Worm (Caenorhabditis elegans) whole organism, early embryonic: ENCODE data around the gene msrp-7.

Experiments used
- B0310.2 ChIP-seq: sonication (generic microtip); optimal IDR thresholded peaks from 2 replicates; lab custom pipeline; 2016; ENCODE audit warnings: mild to moderate bottlenecking, missing genetic modification characterization, missing compliant biosample characterization
- F13C5.2 ChIP-seq: sonication (generic microtip); optimal IDR thresholded peaks from 2 replicates; lab custom pipeline; 2017; ENCODE audit warnings: mild to moderate bottlenecking, missing genetic modification characterization, inconsistent platforms, missing compliant biosample characterization
- aly-1 ChIP-seq: sonication (generic microtip); optimal IDR thresholded peaks from 2 replicates; lab custom pipeline; 2016; ENCODE audit warnings: missing genetic modification characterization, missing compliant biosample characterization
- ama-1 ChIP-seq: fragments of 150-350 bp; optimal IDR thresholded peaks from 2 replicates; lab custom pipeline; 2014
- ceh-13 ChIP-seq: fragments of 200-800 bp; sonication (Bioruptor generic); optimal IDR thresholded peaks from 2 replicates; lab custom pipeline; 2018; ENCODE audit warnings: mild to moderate bottlenecking, missing genetic modification characterization, missing compliant biosample characterization
- ceh-36 ChIP-seq: sonication (generic microtip); optimal IDR thresholded peaks from 2 replicates; lab custom pipeline; 2016; ENCODE audit warnings: missing genetic modification characterization, inconsistent platforms, missing compliant biosample characterization
- ets-7 ChIP-seq: sonication (generic microtip); optimal IDR thresholded peaks from 2 replicates; lab custom pipeline; 2016; ENCODE audit warnings: missing genotype, missing genetic modification characterization, missing compliant biosample characterization
- flt-1 ChIP-seq: fragments of 200-800 bp; sonication (Bioruptor generic); IDR thresholded peaks from 2 replicates; pipeline ENCODE4 v1.3.6; 2022; ENCODE audit warnings: missing genetic modification characterization, missing compliant biosample characterization
- hmbx-1 ChIP-seq: sonication (generic microtip); optimal IDR thresholded peaks from 2 replicates; lab custom pipeline; 2016; ENCODE audit warnings: mild to moderate bottlenecking, missing genetic modification characterization, missing compliant biosample characterization
- hmg-4 ChIP-seq: fragments of 200-800 bp; sonication (Bioruptor generic); optimal IDR thresholded peaks from 2 replicates; lab custom pipeline; 2018; ENCODE audit warnings: mild to moderate bottlenecking, missing genetic modification characterization, missing compliant biosample characterization
- hnd-1 ChIP-seq: sonication (generic microtip); optimal IDR thresholded peaks from 2 replicates; lab custom pipeline; 2016; ENCODE audit warnings: missing genetic modification characterization, missing compliant biosample characterization
- pes-1 ChIP-seq: fragments of 200-800 bp; sonication (Bioruptor generic); IDR thresholded peaks from 2 replicates; pipeline ENCODE4 v1.3.6; 2022; ENCODE audit warnings: missing genetic modification reagents, missing genetic modification characterization, missing compliant biosample characterization
- scrt-1 ChIP-seq: fragments of 200-800 bp; sonication (Bioruptor generic); IDR thresholded peaks from 2 replicates; pipeline ENCODE4 v1.3.6; 2022; ENCODE audit warnings: missing genetic modification characterization, missing compliant biosample characterization
- sea-1 ChIP-seq: fragments of 200-800 bp; sonication (Bioruptor generic); conservative IDR thresholded peaks from 2 replicates; pipeline ENCODE4 v1.3.6; 2022; ENCODE audit warnings: missing genetic modification characterization, missing compliant biosample characterization
- tbx-11 ChIP-seq: fragments of 200-800 bp; sonication (Bioruptor generic); IDR thresholded peaks from 2 replicates; pipeline ENCODE4 v1.3.6; 2022; ENCODE audit warnings: missing genetic modification characterization, missing compliant biosample characterization
- tbx-37 ChIP-seq: fragments of 200-800 bp; sonication (Bioruptor generic); conservative IDR thresholded peaks from 2 replicates; pipeline ENCODE4 v1.3.6; 2022; ENCODE audit warnings: missing genetic modification reagents, missing genetic modification characterization, missing compliant biosample characterization
- tra-4 ChIP-seq: sonication (generic microtip); optimal IDR thresholded peaks from 2 replicates; lab custom pipeline; 2017; ENCODE audit warnings: missing genetic modification characterization, missing compliant biosample characterization

Gene msrp-7

DNA sequence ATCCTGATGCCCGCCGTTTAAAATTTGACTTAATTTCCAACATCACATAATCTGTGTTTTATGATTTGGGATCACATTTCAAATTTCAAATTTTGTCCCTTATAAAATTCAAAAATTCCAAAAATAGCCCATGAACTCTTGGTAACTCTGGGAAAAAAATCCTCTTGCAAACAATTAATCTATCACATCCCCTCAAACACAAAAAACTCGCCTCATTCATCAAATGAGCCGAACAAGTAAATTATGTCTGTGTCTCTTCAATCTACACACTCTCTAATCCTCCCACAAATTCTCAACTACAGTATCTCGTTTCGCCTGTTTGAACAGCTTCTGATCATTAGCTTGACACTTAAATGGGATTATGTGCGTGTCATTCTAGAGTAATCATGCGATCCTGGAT is at the start of gene msrp-7:
Gene msrp-7, plus strand, starts transcription at position 301 of the 400 bp plus-strand sequence.
- TF ChIP-seq flt-1 (GFP tag; lab: Robert Waterston, UW) (no peak), hmbx-1 (tag; lab: Kevin White, UChicago) (no peak), tra-4 (tag; lab: Kevin White, UChicago) (no peak), ets-7 (no peak), aly-1 (tag; lab: Kevin White, UChicago) (no peak), sea-1 (GFP tag; lab: Robert Waterston, UW) (no peak), B0310.2 (tag; lab: Kevin White, UChicago) (no peak), ceh-36 (tag; lab: Kevin White, UChicago) (no peak), scrt-1 (GFP tag; lab: Robert Waterston, UW) (no peak), pes-1 (no peak), hmg-4 (GFP tag; lab: Kevin White, UChicago) (no peak), ama-1 (lab: Kevin White, UChicago) (no peak), F13C5.2 (tag; lab: Kevin White, UChicago) (no peak)

- TF ChIP-seq hmg-4 (GFP tag; lab: Kevin White, UChicago) (no peak), ets-7 (no peak), tbx-11 (GFP tag; lab: Robert Waterston, UW) (no peak), aly-1 (tag; lab: Kevin White, UChicago) (no peak), tbx-37 (no peak), flt-1 (GFP tag; lab: Robert Waterston, UW) (no peak), tra-4 (tag; lab: Kevin White, UChicago) (no peak), hmbx-1 (tag; lab: Kevin White, UChicago) (no peak), scrt-1 (GFP tag; lab: Robert Waterston, UW) (no peak), B0310.2 (tag; lab: Kevin White, UChicago) (no peak), hnd-1 (tag; lab: Kevin White, UChicago) (no peak), ceh-36 (tag; lab: Kevin White, UChicago) (no peak), sea-1 (GFP tag; lab: Robert Waterston, UW) (no peak), F13C5.2 (tag; lab: Kevin White, UChicago) (no peak), pes-1 (no peak), ceh-13 (GFP tag; lab: Kevin White, UChicago) (no peak), ama-1 (lab: Kevin White, UChicago) (no peak)
Observed at ce11 chrII:10761653-10762052, 49.1 kb upstream of the msrp-7 start.

ce11 chrII:10765238-10765637 is 45.6 kb upstream of the msrp-7 start:
- TF ChIP-seq ceh-36 (tag; lab: Kevin White, UChicago): no peak
- TF ChIP-seq F13C5.2 (tag; lab: Kevin White, UChicago): no peak
- TF ChIP-seq ets-7: no peak
- TF ChIP-seq tbx-37: no peak
- TF ChIP-seq B0310.2 (tag; lab: Kevin White, UChicago): no peak
- no peak for TF ChIP-seq hmg-4 (GFP tag; lab: Kevin White, UChicago)
- no peak for TF ChIP-seq ceh-13 (GFP tag; lab: Kevin White, UChicago)
- no peak for TF ChIP-seq aly-1 (tag; lab: Kevin White, UChicago)
- TF ChIP-seq sea-1 (GFP tag; lab: Robert Waterston, UW): no peak
- TF ChIP-seq scrt-1 (GFP tag; lab: Robert Waterston, UW): no peak
- no peak for TF ChIP-seq flt-1 (GFP tag; lab: Robert Waterston, UW)
- no peak for TF ChIP-seq ama-1 (lab: Kevin White, UChicago)
- no peak for TF ChIP-seq tra-4 (tag; lab: Kevin White, UChicago)
- TF ChIP-seq hnd-1 (tag; lab: Kevin White, UChicago): no peak
- no peak for TF ChIP-seq tbx-11 (GFP tag; lab: Robert Waterston, UW)
- TF ChIP-seq pes-1: no peak
- no peak for TF ChIP-seq hmbx-1 (tag; lab: Kevin White, UChicago)

DNA sequence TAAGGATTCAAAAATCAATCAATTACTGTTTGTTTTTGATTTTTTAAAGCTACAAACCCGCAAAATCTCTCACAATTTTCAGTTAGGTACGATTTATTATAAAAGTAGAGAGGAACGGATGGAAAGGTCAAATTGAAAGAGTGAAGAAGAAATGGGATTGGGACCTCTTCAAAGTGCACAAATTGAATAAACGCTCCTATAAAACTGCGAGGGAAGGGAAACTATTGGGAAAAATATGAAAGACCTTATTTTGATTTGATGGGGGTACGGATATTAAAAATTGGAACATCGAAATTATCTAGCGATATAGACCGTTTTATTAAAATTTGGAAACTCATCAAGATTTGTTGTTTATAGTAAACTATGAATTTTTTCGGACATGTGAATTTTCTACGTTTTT is 44.0 kb upstream of the msrp-7 start:
- TF ChIP-seq hnd-1 (tag; lab: Kevin White, UChicago) (no peak), pes-1 (no peak), ama-1 (lab: Kevin White, UChicago) (no peak), hmbx-1 (tag; lab: Kevin White, UChicago) (no peak), hmg-4 (GFP tag; lab: Kevin White, UChicago) (no peak), tbx-37 (no peak), ets-7 (no peak), ceh-36 (tag; lab: Kevin White, UChicago) (no peak), tra-4 (tag; lab: Kevin White, UChicago) (no peak), F13C5.2 (tag; lab: Kevin White, UChicago) (no peak), tbx-11 (GFP tag; lab: Robert Waterston, UW) (no peak), aly-1 (tag; lab: Kevin White, UChicago) (no peak), flt-1 (GFP tag; lab: Robert Waterston, UW) (no peak), sea-1 (GFP tag; lab: Robert Waterston, UW) (no peak), scrt-1 (GFP tag; lab: Robert Waterston, UW) (no peak)

DNA sequence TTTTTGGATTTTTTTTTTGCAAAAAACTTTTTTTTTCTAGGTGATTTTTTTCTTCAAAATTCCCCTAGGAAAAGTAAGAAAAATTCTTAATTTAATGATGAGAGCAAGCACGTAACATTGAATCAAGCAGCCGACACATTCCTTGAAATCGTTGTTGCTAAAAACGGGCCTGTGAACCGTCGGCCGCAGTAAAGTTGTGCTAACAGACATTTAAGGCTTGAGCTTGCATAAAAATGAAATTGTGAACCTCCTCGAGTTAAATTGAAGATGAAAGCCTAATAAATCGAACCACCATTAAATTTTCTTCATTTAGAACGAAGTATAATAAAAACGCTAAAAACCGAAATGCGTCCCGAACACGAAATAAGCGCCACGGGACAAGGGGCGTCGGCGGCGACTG is 42.8 kb upstream of the msrp-7 start:
- TF ChIP-seq ets-7 (no peak), tra-4 (tag; lab: Kevin White, UChicago) (no peak), scrt-1 (GFP tag; lab: Robert Waterston, UW) (no peak), ceh-36 (tag; lab: Kevin White, UChicago) (no peak), B0310.2 (tag; lab: Kevin White, UChicago) (no peak), tbx-11 (GFP tag; lab: Robert Waterston, UW) (no peak), hmg-4 (GFP tag; lab: Kevin White, UChicago) (no peak), flt-1 (GFP tag; lab: Robert Waterston, UW) (no peak), sea-1 (GFP tag; lab: Robert Waterston, UW) (no peak), hmbx-1 (tag; lab: Kevin White, UChicago) (no peak), aly-1 (tag; lab: Kevin White, UChicago) (no peak), hnd-1 (tag; lab: Kevin White, UChicago) (no peak), ceh-13 (GFP tag; lab: Kevin White, UChicago) (no peak), F13C5.2 (tag; lab: Kevin White, UChicago) (no peak), ama-1 (lab: Kevin White, UChicago) (no peak), pes-1 (no peak), tbx-37 (no peak)

- TF ChIP-seq tbx-11 (GFP tag; lab: Robert Waterston, UW) (no peak), pes-1 (no peak), tbx-37 (no peak), ceh-36 (tag; lab: Kevin White, UChicago) (no peak), ets-7 (no peak), scrt-1 (GFP tag; lab: Robert Waterston, UW) (no peak), sea-1 (GFP tag; lab: Robert Waterston, UW) (no peak), hnd-1 (tag; lab: Kevin White, UChicago) (no peak), ceh-13 (GFP tag; lab: Kevin White, UChicago) (no peak), B0310.2 (tag; lab: Kevin White, UChicago) (no peak), tra-4 (tag; lab: Kevin White, UChicago) (no peak), hmbx-1 (tag; lab: Kevin White, UChicago) (no peak), flt-1 (GFP tag; lab: Robert Waterston, UW) (no peak), ama-1 (lab: Kevin White, UChicago) (no peak), hmg-4 (GFP tag; lab: Kevin White, UChicago) (no peak), aly-1 (tag; lab: Kevin White, UChicago) (no peak), F13C5.2 (tag; lab: Kevin White, UChicago) (no peak)
Observed at ce11 chrII:10769291-10769690, 41.5 kb upstream of the msrp-7 start.
